Worm (Caenorhabditis elegans): ENCODE results near the gene E02C12.6.

ce11 chrV:9334216-9334615 is 36.7 kb downstream of the E02C12.6 start, which contains the start of gene ucp-4:
- TF ChIP-seq pha-4 (GFP tag; IDR thresholded peaks at IDR 0.05), result no peak
- no peak for TF ChIP-seq pha-4 (tag; optimal IDR thresholded peaks at IDR 0.05)
- no peak for TF ChIP-seq unc-130 (GFP tag; optimal IDR thresholded peaks at IDR 0.05)
